Worm (Caenorhabditis elegans) whole organism, late embryonic: ENCODE measurements around the gene fbxa-138.

Source experiments
- T23F11.4 ChIP-seq: fragments of 200-800 bp; sonication (Bioruptor generic); optimal IDR thresholded peaks from 2 replicates; lab custom pipeline; 2018; ENCODE audit warnings: mild to moderate bottlenecking, missing genetic modification characterization, missing compliant biosample characterization
- Y22D7AL.16 ChIP-seq: sonication (generic microtip); optimal IDR thresholded peaks from 2 replicates; lab custom pipeline; 2016; ENCODE audit warnings: missing genetic modification characterization, missing compliant biosample characterization
- ama-1 ChIP-seq: fragments of 150-350 bp; optimal IDR thresholded peaks from 2 replicates; lab custom pipeline; 2014
- hlh-13 ChIP-seq: fragments of 200-800 bp; sonication (Bioruptor generic); optimal IDR thresholded peaks from 2 replicates; lab custom pipeline; 2018; ENCODE audit warnings: mild to moderate bottlenecking, missing genetic modification characterization, missing compliant biosample characterization
- lin-11 ChIP-seq: fragments of 200-800 bp; sonication (Bioruptor generic); optimal IDR thresholded peaks from 2 replicates; lab custom pipeline; 2018; ENCODE audit warnings: mild to moderate bottlenecking, missing genetic modification characterization, missing compliant biosample characterization
- nfya-1 ChIP-seq: sonication (generic microtip); optimal IDR thresholded peaks from 2 replicates; lab custom pipeline; 2017; ENCODE audit warnings: missing genetic modification characterization, mild to moderate bottlenecking, missing compliant biosample characterization, antibody characterized with exemption, moderate library complexity
- nhr-11 ChIP-seq: fragments of 150-350 bp; optimal IDR thresholded peaks from 2 replicates; lab custom pipeline; 2014; ENCODE audit warnings: missing biosample characterization, missing genetic modification characterization
- npax-4 ChIP-seq: sonication (generic microtip); optimal IDR thresholded peaks from 2 replicates; lab custom pipeline; 2016; ENCODE audit warnings: missing genetic modification characterization, missing compliant biosample characterization
- odd-2 ChIP-seq: sonication (generic microtip); optimal IDR thresholded peaks from 2 replicates; lab custom pipeline; 2017; ENCODE audit warnings: antibody characterized with exemption, mild to moderate bottlenecking, missing genetic modification characterization, missing compliant biosample characterization
- pha-2 ChIP-seq: sonication (generic microtip); optimal IDR thresholded peaks from 2 replicates; lab custom pipeline; 2017; ENCODE audit warnings: mild to moderate bottlenecking, missing genetic modification characterization, missing compliant biosample characterization
- syd-9 ChIP-seq: sonication (generic microtip); optimal IDR thresholded peaks from 2 replicates; lab custom pipeline; 2016; ENCODE audit warnings: mild to moderate bottlenecking, missing genetic modification characterization, moderate library complexity, missing compliant biosample characterization

- TF ChIP-seq Y22D7AL.16: no peak
- TF ChIP-seq syd-9: no peak
- no peak for TF ChIP-seq lin-11
- TF ChIP-seq T23F11.4 (GFP tag; lab: Kevin White, UChicago): no peak
- no peak for TF ChIP-seq hlh-13 (GFP tag; lab: Kevin White, UChicago)
- no peak for TF ChIP-seq ama-1 (lab: Kevin White, UChicago)
- TF ChIP-seq nhr-11 (tag; lab: Kevin White, UChicago): no peak
- TF ChIP-seq nfya-1: no peak
- TF ChIP-seq npax-4: no peak
- no peak for TF ChIP-seq odd-2 (tag; lab: Kevin White, UChicago)
- no peak for TF ChIP-seq pha-2 (tag; lab: Kevin White, UChicago)
These were observed 11.5 kb downstream of the fbxa-138 start for ce11 chrIII:1372563-1372962.
